Worm (Caenorhabditis elegans): ENCODE measurements around the gene exh-1.

DNA sequence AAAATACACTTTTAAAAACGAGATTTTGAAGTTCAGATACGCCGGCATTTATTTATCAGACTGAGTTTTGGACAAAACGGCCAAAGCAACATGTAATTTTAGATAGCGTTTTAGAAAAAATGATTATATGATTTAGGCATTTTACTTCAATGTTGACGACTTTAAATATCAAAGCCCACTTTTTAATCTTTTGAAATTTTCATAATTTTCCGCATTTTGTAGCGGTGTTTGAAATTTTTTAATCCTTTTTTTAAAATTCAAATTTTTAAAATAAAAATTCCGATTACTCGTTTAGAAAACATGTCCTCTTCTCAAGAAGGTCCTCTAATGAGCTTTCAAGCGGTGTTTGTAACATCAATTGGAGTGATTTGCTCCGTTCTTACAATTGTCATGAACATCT lies 13.0 kb downstream of the exh-1 start, which contains the start of gene srbc-6:
- TF ChIP-seq lin-39 (tag; optimal IDR thresholded peaks at IDR 0.05) (no peak), zag-1 (tag; optimal IDR thresholded peaks at IDR 0.05) (no peak), lin-15B (tag; optimal IDR thresholded peaks at IDR 0.05) (no peak), snpc-4 (tag; optimal IDR thresholded peaks at IDR 0.05) (no peak), egl-27 (tag; optimal IDR thresholded peaks at IDR 0.05) (no peak), efl-3 (GFP tag; optimal IDR thresholded peaks at IDR 0.05) (no peak), fkh-10 (GFP tag; optimal IDR thresholded peaks at IDR 0.05) (no peak), aly-2 (tag; optimal IDR thresholded peaks at IDR 0.05) (no peak), ceh-82 (tag; optimal IDR thresholded peaks at IDR 0.05) (no peak)
